Worm (Caenorhabditis elegans): Measurements from ENCODE around the gene Y50E8A.11.

DNA sequence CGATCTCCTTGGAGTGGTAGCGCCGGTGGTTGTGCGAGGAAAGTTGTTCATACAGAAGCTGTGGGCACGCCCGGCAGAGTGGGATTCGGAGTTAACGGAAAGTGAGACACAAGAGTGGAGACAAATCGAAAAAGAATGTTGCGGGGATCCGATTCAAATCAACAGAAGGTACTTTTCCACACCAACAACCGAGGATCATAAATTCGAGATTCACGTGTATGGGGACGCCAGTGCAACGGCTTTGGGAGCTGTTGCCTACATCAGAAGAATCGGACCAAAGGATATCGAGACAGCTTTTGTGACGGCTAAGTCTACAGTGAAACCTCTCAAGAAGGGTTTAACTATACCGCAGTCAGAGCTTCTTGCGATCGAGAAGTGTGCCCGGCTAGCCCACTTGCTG lies 17.6 kb upstream of the Y50E8A.11 start:
- no peak for TF ChIP-seq egl-44 (GFP tag; IDR thresholded peaks at IDR 0.05)
- TF ChIP-seq lin-35 (GFP tag; optimal IDR thresholded peaks at IDR 0.05), result no peak
- TF ChIP-seq ceh-100 (GFP tag; IDR thresholded peaks at IDR 0.05), result no peak
- TF ChIP-seq ets-4 (GFP tag; optimal IDR thresholded peaks at IDR 0.05), result no peak
- no peak for TF ChIP-seq chd-7 (tag; optimal IDR thresholded peaks at IDR 0.05)
- no peak for TF ChIP-seq egl-18 (GFP tag; IDR thresholded peaks at IDR 0.05)
- TF ChIP-seq snpc-1.3 (tag; optimal IDR thresholded peaks at IDR 0.05; ENCODE audit: insufficient read depth), result no peak
- TF ChIP-seq unc-62 (GFP tag; optimal IDR thresholded peaks at IDR 0.05), result no peak
- no peak for TF ChIP-seq nfya-1 (tag; optimal IDR thresholded peaks at IDR 0.05; ENCODE audit: borderline replicate concordance, insufficient read depth)
- no peak for TF ChIP-seq K12H6.12 (tag; optimal IDR thresholded peaks at IDR 0.05)
- no peak for TF ChIP-seq fkh-3 (tag; optimal IDR thresholded peaks at IDR 0.05)
